Fruit fly (Drosophila melanogaster) whole organism: ENCODE measurements around the gene Mcm2.

ENCODE experiments used
- CG8478 ChIP-seq: fragments of >200 bp; optimal IDR thresholded peaks from 2 replicates; lab custom pipeline; 2018; ENCODE audit warnings: inconsistent platforms
- pan ChIP-seq: fragments of >200 bp; optimal IDR thresholded peaks from 2 replicates; lab custom pipeline; 2017
- psq ChIP-seq: fragments of >200 bp; optimal IDR thresholded peaks from 2 replicates; lab custom pipeline; 2017

dm6 chr3R:8282727-8283126 lies 18.0 kb downstream of the Mcm2 start:
- TF ChIP-seq pan (lab: Kevin White, UChicago) (no peak), CG8478 (lab: Kevin White, UChicago) (no peak), psq (lab: Kevin White, UChicago) (no peak)
